Fruit fly (Drosophila melanogaster): ENCODE measurements around the gene CG14304.

CG14304 gene

dm6 chr3R:18545486-18545885 lies 75.6 kb downstream of the CG14304 start, which contains the start of gene fru:
fru (minus strand) TSS chr3R:18545586.
- no peak for TF ChIP-seq CG31627 (GFP tag; optimal IDR thresholded peaks at IDR 0.05)
- no peak for TF ChIP-seq Smox (GFP tag; optimal IDR thresholded peaks at IDR 0.05)
- TF ChIP-seq vri (GFP tag; optimal IDR thresholded peaks at IDR 0.05): no peak
- TF ChIP-seq acj6 (GFP tag; optimal IDR thresholded peaks at IDR 0.05): no peak
- no peak for TF ChIP-seq CG10669 (GFP tag; optimal IDR thresholded peaks at IDR 0.05)
- no peak for TF ChIP-seq CG4318 (GFP tag; optimal IDR thresholded peaks at IDR 0.05)
- no peak for TF ChIP-seq net (GFP tag; optimal IDR thresholded peaks at IDR 0.05)
